Worm (Caenorhabditis elegans): Measurements from ENCODE around the gene ins-8.

Gene ins-8

DNA sequence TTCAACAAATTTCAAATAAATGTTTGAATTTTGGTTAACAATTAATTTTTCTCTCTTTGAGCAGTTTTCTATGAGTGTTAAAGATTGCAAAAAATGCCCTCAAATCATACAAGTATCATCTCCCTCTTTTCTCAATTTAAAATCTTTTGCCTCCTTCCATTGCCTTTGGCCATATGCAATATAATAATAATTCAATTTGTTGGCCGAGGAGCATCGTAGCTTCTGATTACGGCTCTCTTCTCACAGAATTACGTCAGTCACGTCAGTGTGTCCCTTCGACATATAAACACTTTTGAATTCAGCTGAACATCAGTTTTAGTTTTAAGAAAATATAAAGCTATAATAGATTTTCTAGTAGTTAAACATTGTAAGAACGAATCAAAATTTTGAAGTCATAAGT, 25.2 kb downstream of the ins-8 start:
- TF ChIP-seq ceh-28 (tag; optimal IDR thresholded peaks at IDR 0.05): no peak
- no peak for TF ChIP-seq ztf-11 (tag; optimal IDR thresholded peaks at IDR 0.05)
- no peak for TF ChIP-seq ceh-82 (tag; optimal IDR thresholded peaks at IDR 0.05)
- TF ChIP-seq skn-1 (tag; optimal IDR thresholded peaks at IDR 0.05): no peak
- no peak for TF ChIP-seq egl-5 (tag; optimal IDR thresholded peaks at IDR 0.05)
- TF ChIP-seq ama-1 (optimal IDR thresholded peaks at IDR 0.05): no peak
- no peak for TF ChIP-seq nhr-67 (tag; optimal IDR thresholded peaks at IDR 0.05)
- no peak for TF ChIP-seq nhr-77 (tag; optimal IDR thresholded peaks at IDR 0.05)
- TF ChIP-seq nhr-76 (tag; optimal IDR thresholded peaks at IDR 0.05): no peak
- TF ChIP-seq lsy-12 (tag; optimal IDR thresholded peaks at IDR 0.05): no peak
- TF ChIP-seq lin-15B (tag; optimal IDR thresholded peaks at IDR 0.05): no peak

DNA sequence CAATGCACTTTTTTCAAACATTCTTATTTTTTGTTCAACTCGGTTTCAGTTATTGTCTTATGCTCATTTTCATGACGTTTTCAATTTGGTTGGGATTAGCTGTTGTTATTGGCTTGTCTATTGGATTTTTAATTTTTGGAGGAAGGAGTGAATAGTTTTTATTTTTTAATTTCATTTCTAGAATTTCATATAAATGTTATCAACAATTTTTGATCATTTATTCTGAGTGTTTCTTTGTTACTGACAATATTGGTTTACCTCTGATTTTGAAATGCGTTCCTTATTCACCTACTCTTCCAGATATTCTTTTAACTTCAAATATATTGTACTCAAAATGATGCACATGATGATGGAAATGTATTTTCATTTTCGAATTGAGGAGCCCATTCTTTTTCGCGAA, 26.7 kb downstream of the ins-8 start, which contains the start of gene F58G6.7:
Gene F58G6.7, plus strand, starts transcription at position 301 of the 400 bp plus-strand sequence.
- TF ChIP-seq elt-3 (tag; optimal IDR thresholded peaks at IDR 0.05): no peak
- TF ChIP-seq jun-1 (tag; optimal IDR thresholded peaks at IDR 0.05): no peak
- TF ChIP-seq nhr-237 (tag; optimal IDR thresholded peaks at IDR 0.05): no peak

DNA sequence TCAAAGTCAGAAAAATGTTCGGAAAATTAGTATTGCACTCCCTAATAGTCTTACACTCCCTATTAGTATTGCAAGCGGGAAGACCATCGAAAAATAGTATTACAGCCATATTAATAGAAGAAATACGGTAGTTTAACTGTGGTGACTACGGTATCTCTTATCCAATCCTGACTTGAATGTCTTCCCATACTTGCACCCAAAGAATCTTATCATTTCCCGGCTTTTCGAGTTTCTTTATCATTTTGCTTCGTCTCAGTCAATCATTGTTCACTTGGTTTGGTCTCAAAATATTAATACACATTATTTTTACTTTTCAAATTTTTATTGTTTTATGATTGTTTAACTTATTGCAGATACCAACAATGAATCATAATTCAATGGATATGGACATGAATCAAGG, 27.6 kb downstream of the ins-8 start, which contains the start of gene F58G6.3:
Gene F58G6.3, plus strand, starts transcription at position 352 of the 400 bp plus-strand sequence.
- no peak for TF ChIP-seq fkh-2 (tag; optimal IDR thresholded peaks at IDR 0.05)
- no peak for TF ChIP-seq ceh-9 (tag; optimal IDR thresholded peaks at IDR 0.05)
- TF ChIP-seq lsy-12 (tag; optimal IDR thresholded peaks at IDR 0.05): no peak
- TF ChIP-seq nfya-1 (tag; optimal IDR thresholded peaks at IDR 0.05; ENCODE audit: insufficient read depth): peak; percentile 7
- peak; percentile 62 for TF ChIP-seq elt-2 (tag; optimal IDR thresholded peaks at IDR 0.05)
- peak; percentile 35 for TF ChIP-seq pqm-1 (tag; optimal IDR thresholded peaks at IDR 0.05)

DNA sequence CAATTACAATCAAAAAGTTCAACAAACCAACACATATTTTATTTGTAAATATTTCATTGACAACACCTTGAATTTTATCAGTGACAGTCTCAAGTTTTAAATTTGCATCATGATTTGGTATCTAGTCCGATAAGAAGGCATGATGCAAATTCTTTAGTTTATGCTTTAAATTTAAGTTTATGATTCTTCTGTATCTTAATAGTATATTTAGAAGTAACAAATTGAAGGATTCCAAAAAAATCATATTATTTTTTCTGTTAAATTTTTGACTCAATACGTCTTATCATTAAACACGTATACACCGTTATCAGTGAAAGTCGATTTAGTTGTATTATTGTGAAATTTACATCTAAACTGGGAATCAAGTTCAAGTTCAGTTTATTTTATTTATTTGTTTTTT, 29.5 kb downstream of the ins-8 start, which contains the start of gene chca-1:
Gene chca-1, plus strand, starts transcription at position 161 of the 400 bp plus-strand sequence.
- no peak for TF ChIP-seq sea-2 (GFP tag; optimal IDR thresholded peaks at IDR 0.05)
- peak; percentile 9 for TF ChIP-seq pha-4 (tag; optimal IDR thresholded peaks at IDR 0.05)
- TF ChIP-seq nhr-76 (tag; optimal IDR thresholded peaks at IDR 0.05): no peak
- peak; percentile 89 for TF ChIP-seq pqm-1 (tag; optimal IDR thresholded peaks at IDR 0.05)
- no peak for TF ChIP-seq egl-5 (tag; optimal IDR thresholded peaks at IDR 0.05)
- no peak for TF ChIP-seq nhr-12 (tag; optimal IDR thresholded peaks at IDR 0.05)
- TF ChIP-seq nhr-11 (tag; optimal IDR thresholded peaks at IDR 0.05): no peak
- TF ChIP-seq elt-2 (tag; optimal IDR thresholded peaks at IDR 0.05): peak; percentile 97
- TF ChIP-seq ceh-16 (tag; optimal IDR thresholded peaks at IDR 0.05): no peak
- TF ChIP-seq eor-1 (tag; optimal IDR thresholded peaks at IDR 0.05): no peak
- no peak for TF ChIP-seq aly-2 (tag; optimal IDR thresholded peaks at IDR 0.05)
- TF ChIP-seq elt-1 (tag; optimal IDR thresholded peaks at IDR 0.05): no peak
- peak; percentile 63 for TF ChIP-seq skn-1 (tag; optimal IDR thresholded peaks at IDR 0.05)
- TF ChIP-seq fkh-2 (tag; optimal IDR thresholded peaks at IDR 0.05): no peak

DNA sequence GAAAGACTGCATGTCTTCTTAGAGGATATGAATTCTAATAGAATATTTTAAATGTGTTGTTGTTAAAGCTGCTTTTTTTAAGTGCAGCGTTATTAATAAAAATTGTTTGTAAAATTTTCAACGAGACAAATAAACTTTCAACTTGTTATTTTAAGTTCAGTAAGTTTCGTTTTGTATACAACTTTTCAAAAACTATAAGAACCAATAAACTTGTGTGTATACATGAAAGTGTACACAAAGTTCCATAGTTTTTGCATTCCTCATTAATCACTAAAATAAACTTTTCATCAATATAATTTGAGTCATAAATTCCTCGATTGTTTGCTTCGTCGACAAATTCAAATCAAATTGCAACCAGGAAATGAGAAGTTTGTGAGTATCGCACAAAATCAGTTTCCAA, 32.1 kb downstream of the ins-8 start, which contains the start of gene srm-3:
Gene srm-3, plus strand, starts transcription at position 301 of the 400 bp plus-strand sequence.
- TF ChIP-seq elt-3 (tag; optimal IDR thresholded peaks at IDR 0.05): no peak
- TF ChIP-seq nhr-28 (tag; optimal IDR thresholded peaks at IDR 0.05): no peak
- no peak for TF ChIP-seq elt-2 (tag; optimal IDR thresholded peaks at IDR 0.05)
- no peak for TF ChIP-seq nhr-237 (tag; optimal IDR thresholded peaks at IDR 0.05)
- TF ChIP-seq nhr-11 (tag; optimal IDR thresholded peaks at IDR 0.05): no peak
- TF ChIP-seq lin-39 (tag; optimal IDR thresholded peaks at IDR 0.05): no peak
- TF ChIP-seq R02D3.7 (tag; optimal IDR thresholded peaks at IDR 0.05): no peak
- no peak for TF ChIP-seq nfya-1 (tag; optimal IDR thresholded peaks at IDR 0.05; ENCODE audit: insufficient read depth)
- no peak for TF ChIP-seq skn-1 (tag; optimal IDR thresholded peaks at IDR 0.05)
- TF ChIP-seq ztf-4 (tag; optimal IDR thresholded peaks at IDR 0.05): no peak
- no peak for TF ChIP-seq ceh-28 (tag; optimal IDR thresholded peaks at IDR 0.05)
- TF ChIP-seq nhr-67 (tag; optimal IDR thresholded peaks at IDR 0.05): no peak
- TF ChIP-seq aly-2 (tag; optimal IDR thresholded peaks at IDR 0.05): no peak
- TF ChIP-seq snpc-4 (tag; optimal IDR thresholded peaks at IDR 0.05): no peak
- TF ChIP-seq unc-39 (tag; optimal IDR thresholded peaks at IDR 0.05): no peak
- no peak for TF ChIP-seq pha-4 (tag; optimal IDR thresholded peaks at IDR 0.05)
- no peak for TF ChIP-seq unc-62 (GFP tag; optimal IDR thresholded peaks at IDR 0.05)

All from whole organism, L3 larva.